Worm (Caenorhabditis elegans) whole organism, early embryonic: ENCODE measurements around the gene F26D11.2.

Experiments used
- B0310.2 ChIP-seq: sonication (generic microtip); optimal IDR thresholded peaks from 2 replicates; lab custom pipeline; 2016; ENCODE audit warnings: mild to moderate bottlenecking, missing genetic modification characterization, missing compliant biosample characterization
- F13C5.2 ChIP-seq: sonication (generic microtip); optimal IDR thresholded peaks from 2 replicates; lab custom pipeline; 2017; ENCODE audit warnings: mild to moderate bottlenecking, missing genetic modification characterization, inconsistent platforms, missing compliant biosample characterization
- aly-1 ChIP-seq: sonication (generic microtip); optimal IDR thresholded peaks from 2 replicates; lab custom pipeline; 2016; ENCODE audit warnings: missing genetic modification characterization, missing compliant biosample characterization
- ama-1 ChIP-seq: fragments of 150-350 bp; optimal IDR thresholded peaks from 2 replicates; lab custom pipeline; 2014
- ceh-13 ChIP-seq: fragments of 200-800 bp; sonication (Bioruptor generic); optimal IDR thresholded peaks from 2 replicates; lab custom pipeline; 2018; ENCODE audit warnings: mild to moderate bottlenecking, missing genetic modification characterization, missing compliant biosample characterization
- ceh-36 ChIP-seq: sonication (generic microtip); optimal IDR thresholded peaks from 2 replicates; lab custom pipeline; 2016; ENCODE audit warnings: missing genetic modification characterization, inconsistent platforms, missing compliant biosample characterization
- ets-7 ChIP-seq: sonication (generic microtip); optimal IDR thresholded peaks from 2 replicates; lab custom pipeline; 2016; ENCODE audit warnings: missing genotype, missing genetic modification characterization, missing compliant biosample characterization
- flt-1 ChIP-seq: fragments of 200-800 bp; sonication (Bioruptor generic); IDR thresholded peaks from 2 replicates; pipeline ENCODE4 v1.3.6; 2022; ENCODE audit warnings: missing genetic modification characterization, missing compliant biosample characterization
- hmbx-1 ChIP-seq: sonication (generic microtip); optimal IDR thresholded peaks from 2 replicates; lab custom pipeline; 2016; ENCODE audit warnings: mild to moderate bottlenecking, missing genetic modification characterization, missing compliant biosample characterization
- hmg-4 ChIP-seq: fragments of 200-800 bp; sonication (Bioruptor generic); optimal IDR thresholded peaks from 2 replicates; lab custom pipeline; 2018; ENCODE audit warnings: mild to moderate bottlenecking, missing genetic modification characterization, missing compliant biosample characterization
- hnd-1 ChIP-seq: sonication (generic microtip); optimal IDR thresholded peaks from 2 replicates; lab custom pipeline; 2016; ENCODE audit warnings: missing genetic modification characterization, missing compliant biosample characterization
- pes-1 ChIP-seq: fragments of 200-800 bp; sonication (Bioruptor generic); IDR thresholded peaks from 2 replicates; pipeline ENCODE4 v1.3.6; 2022; ENCODE audit warnings: missing genetic modification reagents, missing genetic modification characterization, missing compliant biosample characterization
- scrt-1 ChIP-seq: fragments of 200-800 bp; sonication (Bioruptor generic); IDR thresholded peaks from 2 replicates; pipeline ENCODE4 v1.3.6; 2022; ENCODE audit warnings: missing genetic modification characterization, missing compliant biosample characterization
- sea-1 ChIP-seq: fragments of 200-800 bp; sonication (Bioruptor generic); conservative IDR thresholded peaks from 2 replicates; pipeline ENCODE4 v1.3.6; 2022; ENCODE audit warnings: missing genetic modification characterization, missing compliant biosample characterization
- tbx-11 ChIP-seq: fragments of 200-800 bp; sonication (Bioruptor generic); IDR thresholded peaks from 2 replicates; pipeline ENCODE4 v1.3.6; 2022; ENCODE audit warnings: missing genetic modification characterization, missing compliant biosample characterization
- tbx-37 ChIP-seq: fragments of 200-800 bp; sonication (Bioruptor generic); conservative IDR thresholded peaks from 2 replicates; pipeline ENCODE4 v1.3.6; 2022; ENCODE audit warnings: missing genetic modification reagents, missing genetic modification characterization, missing compliant biosample characterization
- tra-4 ChIP-seq: sonication (generic microtip); optimal IDR thresholded peaks from 2 replicates; lab custom pipeline; 2017; ENCODE audit warnings: missing genetic modification characterization, missing compliant biosample characterization

Gene F26D11.2

DNA sequence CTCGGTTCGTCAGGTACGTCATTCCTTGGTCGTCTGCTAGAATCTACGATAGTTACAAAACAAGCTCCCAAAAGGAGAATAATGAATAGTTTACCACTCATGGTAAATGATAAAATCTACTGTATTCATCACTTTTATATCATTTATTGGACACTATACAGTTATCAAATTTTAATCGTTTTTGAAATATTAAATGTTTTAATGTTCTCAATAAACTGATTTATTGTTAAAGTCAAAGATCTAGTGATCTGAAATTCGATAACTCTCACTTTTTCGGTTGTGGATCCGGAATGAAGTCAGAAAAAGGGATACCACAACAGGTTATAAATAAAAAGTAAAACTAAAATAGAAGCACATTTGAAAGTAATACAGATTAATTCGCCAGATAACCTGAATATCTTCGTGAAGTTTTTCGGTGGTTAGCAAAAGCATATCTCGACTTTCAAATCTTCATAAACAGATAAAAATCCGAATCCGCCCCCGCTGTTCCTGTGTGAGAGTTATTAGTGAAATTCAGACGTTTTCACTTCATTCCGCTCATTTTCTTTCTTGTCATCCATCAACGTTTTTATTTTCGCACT lies at the start of gene F26D11.2, which contains the start of gene clec-217:
F26D11.2 (plus strand) TSS at position 531 of the 581 bp plus-strand sequence.
clec-217 (minus strand) TSS at position 101 of the 581 bp plus-strand sequence.
- TF ChIP-seq flt-1 (no peak), pes-1 (GFP tag; lab: Robert Waterston, UW) (no peak), hmbx-1 (tag; lab: Kevin White, UChicago) (no peak), hmg-4 (GFP tag; lab: Kevin White, UChicago) (no peak), scrt-1 (GFP tag; lab: Robert Waterston, UW) (no peak), F13C5.2 (tag; lab: Kevin White, UChicago) (no peak), sea-1 (GFP tag; lab: Robert Waterston, UW) (no peak), tbx-11 (GFP tag; lab: Robert Waterston, UW) (no peak), tbx-37 (GFP tag; lab: Robert Waterston, UW) (no peak), ets-7 (tag; lab: Kevin White, UChicago) (no peak), hnd-1 (tag; lab: Kevin White, UChicago) (no peak), ceh-13 (GFP tag; lab: Kevin White, UChicago) (no peak)

DNA sequence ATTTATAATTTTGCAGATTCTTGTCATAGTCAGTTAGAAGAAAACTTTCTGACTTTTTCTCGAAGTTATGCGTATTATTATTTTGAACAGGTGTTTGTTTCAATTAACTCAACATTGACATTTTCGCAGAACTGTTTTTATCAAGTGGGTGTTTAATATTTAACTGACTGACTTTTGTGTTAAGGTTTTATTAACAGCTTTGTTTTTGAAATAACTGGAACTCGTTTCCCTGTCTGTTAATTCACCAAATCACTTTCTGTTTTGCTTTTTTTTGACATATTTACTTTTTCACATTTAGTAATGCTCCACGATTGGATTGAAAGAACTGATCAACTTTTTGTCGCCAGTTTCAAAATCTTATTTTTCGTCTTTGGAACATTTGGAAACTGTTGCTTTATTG lies 33.6 kb upstream of the F26D11.2 start, which contains the start of gene srsx-7:
srsx-7 (plus strand) TSS at position 301 of the 400 bp plus-strand sequence.
- no peak for TF ChIP-seq B0310.2 (tag; lab: Kevin White, UChicago)
- no peak for TF ChIP-seq tra-4
- TF ChIP-seq hnd-1 (tag; lab: Kevin White, UChicago): no peak
- no peak for TF ChIP-seq tbx-11 (GFP tag; lab: Robert Waterston, UW)
- TF ChIP-seq F13C5.2 (tag; lab: Kevin White, UChicago): no peak
- no peak for TF ChIP-seq sea-1 (GFP tag; lab: Robert Waterston, UW)
- no peak for TF ChIP-seq flt-1
- no peak for TF ChIP-seq ama-1 (lab: Kevin White, UChicago)
- no peak for TF ChIP-seq hmg-4 (GFP tag; lab: Kevin White, UChicago)

DNA sequence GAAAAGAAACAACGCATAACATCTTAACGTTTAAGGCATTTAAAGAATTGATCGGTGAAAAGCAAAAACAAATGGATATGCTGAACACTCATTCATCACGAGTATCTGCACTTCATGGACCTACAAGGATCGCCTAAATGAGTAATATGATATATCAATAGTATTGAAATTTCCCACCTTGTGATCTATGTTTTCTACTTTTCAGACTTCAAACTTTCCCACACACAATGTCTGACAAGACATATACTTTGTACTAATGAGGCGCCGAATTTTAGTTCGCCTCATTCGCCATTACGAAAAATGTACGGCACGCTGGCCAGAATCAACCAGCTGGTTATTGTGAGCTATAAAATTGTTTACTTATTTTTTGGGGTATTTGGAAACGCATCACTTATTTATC lies 32.3 kb upstream of the F26D11.2 start, which contains the start of gene srsx-6:
srsx-6 (plus strand) TSS at position 301 of the 400 bp plus-strand sequence.
- no peak for TF ChIP-seq B0310.2 (tag; lab: Kevin White, UChicago)
- no peak for TF ChIP-seq tbx-11 (GFP tag; lab: Robert Waterston, UW)
- no peak for TF ChIP-seq ceh-36
- TF ChIP-seq hmbx-1 (tag; lab: Kevin White, UChicago): no peak
- TF ChIP-seq flt-1: no peak
- TF ChIP-seq ets-7 (tag; lab: Kevin White, UChicago): no peak
- no peak for TF ChIP-seq ama-1 (lab: Kevin White, UChicago)
- TF ChIP-seq hnd-1 (tag; lab: Kevin White, UChicago): no peak
- TF ChIP-seq F13C5.2 (tag; lab: Kevin White, UChicago): no peak
- no peak for TF ChIP-seq ceh-13 (GFP tag; lab: Kevin White, UChicago)
- no peak for TF ChIP-seq sea-1 (GFP tag; lab: Robert Waterston, UW)

DNA sequence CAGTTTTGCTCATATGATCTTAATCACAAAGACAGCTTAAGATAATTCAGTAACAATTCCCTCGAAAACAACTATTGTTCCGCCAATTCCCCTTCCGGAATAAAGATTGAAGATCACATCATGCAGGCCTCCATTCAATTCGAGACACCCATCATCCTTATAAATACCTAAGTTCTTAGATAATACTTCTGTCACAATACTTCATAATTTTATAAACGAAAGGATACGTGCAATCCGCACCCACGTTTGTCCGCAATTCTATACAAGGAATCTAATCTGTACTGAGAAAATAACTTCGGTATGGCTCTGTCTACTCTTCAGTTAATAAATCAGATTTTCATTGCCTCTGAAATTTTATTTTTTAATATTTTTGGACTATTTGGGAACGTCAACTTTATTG lies 30.4 kb upstream of the F26D11.2 start, which contains the start of gene srsx-5:
srsx-5 (plus strand) TSS at position 301 of the 400 bp plus-strand sequence.
- TF ChIP-seq aly-1: no peak
- TF ChIP-seq ets-7 (tag; lab: Kevin White, UChicago): no peak
- no peak for TF ChIP-seq ama-1 (lab: Kevin White, UChicago)
- TF ChIP-seq hnd-1 (tag; lab: Kevin White, UChicago): no peak
- no peak for TF ChIP-seq ceh-13 (GFP tag; lab: Kevin White, UChicago)
- no peak for TF ChIP-seq hmbx-1 (tag; lab: Kevin White, UChicago)
- no peak for TF ChIP-seq hmg-4 (GFP tag; lab: Kevin White, UChicago)
- no peak for TF ChIP-seq F13C5.2 (tag; lab: Kevin White, UChicago)
- TF ChIP-seq scrt-1 (GFP tag; lab: Robert Waterston, UW): no peak
- TF ChIP-seq ceh-36: no peak

DNA sequence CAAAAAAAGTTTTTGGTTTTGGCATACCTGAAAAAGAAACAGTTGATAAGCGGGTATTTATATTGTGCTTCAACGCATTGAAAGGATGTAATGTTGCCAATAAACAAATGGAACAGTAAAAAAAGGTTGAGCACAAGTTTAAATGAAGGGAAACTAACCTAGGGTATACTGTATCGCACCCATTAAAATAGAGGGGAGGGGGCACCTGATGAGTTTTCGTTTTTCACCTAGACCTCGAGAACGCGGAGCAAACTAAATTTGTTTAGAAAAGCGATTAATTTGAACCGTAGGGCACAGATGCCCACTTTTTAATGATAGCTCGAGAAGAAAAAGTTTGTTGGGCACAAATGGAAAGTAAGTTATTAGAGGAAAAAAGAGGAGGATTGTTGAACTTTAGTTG lies 26.1 kb upstream of the F26D11.2 start, which contains the start of gene ncx-10:
ncx-10 (minus strand) TSS at position 101 of the 400 bp plus-strand sequence.
- TF ChIP-seq flt-1 (no peak), ceh-13 (GFP tag; lab: Kevin White, UChicago) (no peak), tra-4 (no peak), hmg-4 (GFP tag; lab: Kevin White, UChicago) (no peak), tbx-11 (GFP tag; lab: Robert Waterston, UW) (no peak), ama-1 (lab: Kevin White, UChicago) (no peak), tbx-37 (GFP tag; lab: Robert Waterston, UW) (no peak), aly-1 (no peak)

DNA sequence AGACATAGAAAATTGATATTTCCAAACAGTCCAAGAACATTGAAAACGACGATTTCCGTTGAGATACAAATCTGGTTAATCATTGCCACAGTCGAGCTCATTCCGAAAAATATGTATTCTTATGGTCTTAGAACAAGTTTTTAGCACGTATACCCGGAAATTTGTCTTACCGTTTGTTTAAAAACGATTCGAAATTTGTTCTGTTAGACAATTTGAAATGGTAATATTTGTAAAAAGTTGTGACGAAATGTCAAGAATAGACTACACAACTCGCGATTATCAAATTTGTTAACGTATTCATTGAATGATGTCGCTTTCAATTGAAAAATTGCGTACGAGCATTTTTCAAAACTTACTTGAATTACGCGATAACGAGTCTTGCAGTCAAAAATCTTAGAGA lies 21.9 kb upstream of the F26D11.2 start, which contains the start of gene srsx-3:
srsx-3 (minus strand) TSS at position 101 of the 400 bp plus-strand sequence.
- no peak for TF ChIP-seq flt-1
- TF ChIP-seq scrt-1 (GFP tag; lab: Robert Waterston, UW): no peak
- no peak for TF ChIP-seq F13C5.2 (tag; lab: Kevin White, UChicago)
- no peak for TF ChIP-seq ets-7 (tag; lab: Kevin White, UChicago)
- no peak for TF ChIP-seq pes-1 (GFP tag; lab: Robert Waterston, UW)
- no peak for TF ChIP-seq tbx-11 (GFP tag; lab: Robert Waterston, UW)
- TF ChIP-seq hmbx-1 (tag; lab: Kevin White, UChicago): no peak

DNA sequence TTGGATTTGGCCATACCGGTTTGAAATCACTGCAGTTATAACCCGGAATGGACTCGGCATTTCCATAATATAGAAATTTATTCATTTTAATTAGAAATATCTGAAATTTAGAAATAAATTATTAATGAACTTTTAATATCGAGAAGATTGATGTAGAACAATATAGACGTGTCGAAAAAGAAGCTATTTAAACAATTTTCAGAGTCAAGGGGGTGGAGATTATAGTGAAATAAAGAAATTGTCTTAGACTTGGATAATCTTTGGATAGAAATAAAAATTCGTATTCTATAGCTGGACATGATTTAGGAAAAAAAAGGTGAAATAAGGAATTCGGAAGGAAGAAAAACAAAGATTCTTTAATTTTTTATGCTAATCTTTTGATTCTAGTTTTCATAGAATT lies 18.8 kb upstream of the F26D11.2 start, which contains the start of gene srt-53:
srt-53 (minus strand) TSS at position 101 of the 400 bp plus-strand sequence.
- TF ChIP-seq flt-1 (no peak), B0310.2 (tag; lab: Kevin White, UChicago) (no peak), scrt-1 (GFP tag; lab: Robert Waterston, UW) (no peak), hmbx-1 (tag; lab: Kevin White, UChicago) (no peak), tra-4 (no peak)
